Fruit fly (Drosophila melanogaster) Kc167 (cell line): ENCODE results near the gene CG5292.

Experiments used
- insv ChIP-seq: fragments of >200 bp; optimal IDR thresholded peaks from 3 replicates; lab custom pipeline; 2018; ENCODE audit warnings: missing external identifiers
- psq ChIP-seq: fragments of >200 bp; optimal IDR thresholded peaks from 2 replicates; lab custom pipeline; 2017; ENCODE audit warnings: missing external identifiers

DNA sequence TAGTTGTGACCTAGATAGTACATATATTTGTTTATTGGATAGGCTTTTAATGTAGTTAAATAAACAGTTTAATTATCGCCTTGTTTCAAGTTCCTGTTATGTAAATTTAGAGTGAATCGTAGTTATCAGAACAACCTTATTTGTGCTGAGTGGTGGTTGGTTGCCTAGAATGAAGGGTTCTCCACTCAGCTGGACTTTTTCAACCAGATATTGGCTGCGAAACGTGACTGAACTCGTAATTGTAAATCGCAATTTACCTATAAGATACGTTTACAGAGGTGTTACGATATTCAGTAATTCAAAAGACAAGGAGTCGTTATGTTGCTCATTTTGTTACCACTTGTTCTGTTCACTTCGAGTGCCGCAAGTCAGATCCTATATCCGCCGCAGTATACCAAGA lies 14.1 kb upstream of the CG5292 start, which contains the start of gene CG5255:
- TF ChIP-seq psq (lab: Kevin White, UChicago) (no peak), insv (no peak)
